Worm (Caenorhabditis elegans): Measurements from ENCODE around the gene Y46E12A.2.

DNA sequence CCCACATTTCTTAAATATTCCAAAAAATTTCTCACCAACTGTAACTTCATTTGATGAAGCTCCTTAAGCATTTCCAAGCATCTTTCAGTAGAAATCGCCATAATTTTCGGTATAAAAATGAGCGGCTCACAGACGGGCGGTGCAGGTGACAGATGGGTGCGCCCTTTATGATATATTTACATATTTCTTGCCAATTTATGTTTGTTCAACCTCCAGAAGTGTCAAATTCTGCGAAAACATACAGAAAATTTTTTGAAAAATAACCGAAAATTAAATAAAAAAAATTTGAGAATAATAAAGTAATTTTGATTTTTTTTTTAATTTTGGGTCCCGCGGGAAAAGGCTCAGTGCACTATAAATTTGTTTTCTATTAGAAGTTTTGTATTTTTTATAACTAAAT is 3.9 kb upstream of the Y46E12A.2 start, which contains the start of gene Y46E12A.3:
- TF ChIP-seq ztf-11 (tag; optimal IDR thresholded peaks at IDR 0.05) (no peak), nhr-11 (tag; optimal IDR thresholded peaks at IDR 0.05) (no peak), mdl-1 (tag; optimal IDR thresholded peaks at IDR 0.05) (no peak), fos-1 (tag; optimal IDR thresholded peaks at IDR 0.05) (no peak), peb-1 (tag; optimal IDR thresholded peaks at IDR 0.05) (no peak), snpc-4 (tag; optimal IDR thresholded peaks at IDR 0.05) (no peak), blmp-1 (tag; optimal IDR thresholded peaks at IDR 0.05; ENCODE audit: insufficient read depth) (no peak), nhr-12 (tag; optimal IDR thresholded peaks at IDR 0.05) (no peak), ztf-1 (GFP tag; conservative IDR thresholded peaks at IDR 0.05) (no peak), elt-3 (tag; optimal IDR thresholded peaks at IDR 0.05) (no peak), lin-13 (GFP tag; optimal IDR thresholded peaks at IDR 0.05) (no peak), nhr-25 (tag; optimal IDR thresholded peaks at IDR 0.05) (no peak), ZK546.5 (tag; optimal IDR thresholded peaks at IDR 0.05) (no peak), egl-27 (tag; optimal IDR thresholded peaks at IDR 0.05) (no peak)

Measured in whole organism, L2 larva.